Worm (Caenorhabditis elegans) whole organism, L4 larva: ENCODE results near the gene ptr-9.

Experiments used
- F10B5.3 ChIP-seq: sonication (generic microtip); optimal IDR thresholded peaks from 2 replicates; lab custom pipeline; 2016; ENCODE audit warnings: mild to moderate bottlenecking, missing genetic modification characterization, missing compliant biosample characterization
- F26F4.8 ChIP-seq: fragments of 200-800 bp; sonication (Bioruptor generic); conservative IDR thresholded peaks from 2 replicates; pipeline ENCODE4 v1.3.6; 2022; ENCODE audit warnings: missing genetic modification characterization, missing compliant biosample characterization
- F44E2.7 ChIP-seq: fragments of 200-800 bp; sonication (Bioruptor generic); IDR thresholded peaks from 2 replicates; pipeline ENCODE4 v2.1.2; 2022; ENCODE audit warnings: missing genetic modification characterization, missing compliant biosample characterization
- F49E8.2 ChIP-seq: sonication (generic microtip); optimal IDR thresholded peaks from 2 replicates; lab custom pipeline; 2016; ENCODE audit warnings: missing compliant biosample characterization, mild to moderate bottlenecking, missing genetic modification characterization, borderline replicate concordance
- T26A8.4 ChIP-seq: fragments of 200-800 bp; sonication (Bioruptor generic); IDR thresholded peaks from 2 replicates; pipeline ENCODE4 v1.3.6; 2022; ENCODE audit warnings: missing genetic modification characterization, missing compliant biosample characterization
- Y48G9A.11 ChIP-seq: fragments of 200-800 bp; sonication (Bioruptor generic); IDR thresholded peaks from 2 replicates; pipeline ENCODE4 v1.3.6; 2022; ENCODE audit warnings: missing genetic modification reagents, missing genetic modification characterization, missing compliant biosample characterization
- ZK337.2 ChIP-seq: fragments of 200-800 bp; sonication (Bioruptor generic); IDR thresholded peaks from 2 replicates; pipeline ENCODE4 v1.3.6; 2022; ENCODE audit warnings: missing genetic modification reagents, missing genetic modification characterization, missing compliant biosample characterization
- ZK546.5 ChIP-seq, 2 experiments: sonication (generic microtip); optimal IDR thresholded peaks; 2 replicates each; lab custom pipeline; 2017; ENCODE audit warnings: missing biosample characterization in 2 of 2, missing genetic modification characterization in 2 of 2
- aha-1 ChIP-seq: fragments of 150-350 bp; peaks from one replicate; lab custom pipeline; 2014; ENCODE audit warnings: missing biosample characterization, missing genetic modification characterization
- ceh-20 ChIP-seq: fragments of 200-800 bp; sonication (Bioruptor generic); IDR thresholded peaks from 2 replicates; pipeline ENCODE4 v1.3.6; 2022; ENCODE audit warnings: missing genetic modification reagents, missing genetic modification characterization, missing compliant biosample characterization
- ceh-44 ChIP-seq: fragments of 200-800 bp; sonication (Bioruptor generic); IDR thresholded peaks from 2 replicates; pipeline ENCODE4 v1.3.6; 2022; ENCODE audit warnings: missing genetic modification reagents, missing genetic modification characterization, missing compliant biosample characterization
- ceh-82 ChIP-seq: sonication (generic microtip); optimal IDR thresholded peaks from 2 replicates; lab custom pipeline; 2017; ENCODE audit warnings: missing biosample characterization, missing genetic modification characterization
- ces-1 ChIP-seq: fragments of 150-350 bp; sonication (generic microtip); optimal IDR thresholded peaks from 4 replicates; lab custom pipeline; 2014; ENCODE audit warnings: missing biosample characterization, missing genetic modification reagents, missing genetic modification characterization
- cey-2 ChIP-seq: sonication (generic microtip); optimal IDR thresholded peaks from 3 replicates; lab custom pipeline; 2017; ENCODE audit warnings: missing genetic modification characterization, mild to moderate bottlenecking, missing compliant biosample characterization, antibody characterized with exemption, borderline replicate concordance; ENCODE audit not compliant: insufficient read depth
- daf-19 ChIP-seq: fragments of 200-800 bp; sonication (Bioruptor generic); conservative IDR thresholded peaks from 2 replicates; pipeline ENCODE4 v1.3.6; 2022; ENCODE audit warnings: missing genetic modification characterization, missing compliant biosample characterization
- dmd-6 ChIP-seq: fragments of 200-800 bp; sonication (Bioruptor generic); IDR thresholded peaks from 2 replicates; pipeline ENCODE4 v1.3.6; 2022; ENCODE audit warnings: missing genetic modification reagents, missing genetic modification characterization, missing compliant biosample characterization
- dpl-1 ChIP-seq: fragments of 150-350 bp; optimal IDR thresholded peaks from 2 replicates; lab custom pipeline; 2014; ENCODE audit warnings: missing biosample characterization, missing genetic modification reagents, missing genetic modification characterization
- hlh-30 ChIP-seq: sonication (generic microtip); optimal IDR thresholded peaks from 2 replicates; lab custom pipeline; 2017; ENCODE audit warnings: antibody characterized with exemption, mild to moderate bottlenecking, missing genetic modification characterization, missing compliant biosample characterization; ENCODE audit not compliant: insufficient read depth
- lim-7 ChIP-seq: fragments of 200-800 bp; sonication (Bioruptor generic); IDR thresholded peaks from 2 replicates; pipeline ENCODE4 v1.3.6; 2022; ENCODE audit warnings: missing genetic modification characterization, missing compliant biosample characterization
- lin-1 ChIP-seq: fragments of 200-800 bp; sonication (Bioruptor generic); IDR thresholded peaks from 2 replicates; pipeline ENCODE4 v1.3.6; 2022; ENCODE audit warnings: missing genetic modification reagents, missing genetic modification characterization, missing compliant biosample characterization
- lin-39 ChIP-seq: fragments of 150-350 bp; optimal IDR thresholded peaks from 2 replicates; lab custom pipeline; 2014; ENCODE audit warnings: missing biosample characterization, missing genetic modification reagents, missing genetic modification characterization
- madf-5 ChIP-seq, 2 experiments: fragments of 200-800 bp; sonication (Bioruptor generic); IDR thresholded peaks; 2 replicates each; pipeline ENCODE4 v1.3.6; 2022; ENCODE audit warnings: missing compliant biosample characterization in 2 of 2, missing genetic modification characterization in 2 of 2
- mes-2 ChIP-seq: sonication (generic microtip); optimal IDR thresholded peaks from 2 replicates; lab custom pipeline; 2016; ENCODE audit warnings: missing genotype, mild to moderate bottlenecking, missing genetic modification characterization, missing compliant biosample characterization; ENCODE audit not compliant: poor library complexity, severe bottlenecking
- mxl-2 ChIP-seq: fragments of 200-800 bp; sonication (Bioruptor generic); conservative IDR thresholded peaks from 2 replicates; pipeline ENCODE4 v1.3.6; 2022; ENCODE audit warnings: missing genetic modification reagents, missing genetic modification characterization, missing compliant biosample characterization
- nhr-10 ChIP-seq: fragments of 150-350 bp; optimal IDR thresholded peaks from 2 replicates; lab custom pipeline; 2014; ENCODE audit warnings: missing biosample characterization, missing genetic modification characterization
- nhr-237 ChIP-seq: sonication (generic microtip); optimal IDR thresholded peaks from 2 replicates; lab custom pipeline; 2017; ENCODE audit warnings: missing biosample characterization, missing genetic modification characterization
- nhr-41 ChIP-seq: fragments of 200-800 bp; sonication (Bioruptor generic); IDR thresholded peaks from 2 replicates; pipeline ENCODE4 v1.3.6; 2022; ENCODE audit warnings: missing genetic modification reagents, missing genetic modification characterization, missing compliant biosample characterization
- nhr-42 ChIP-seq: fragments of 200-800 bp; sonication (Bioruptor generic); IDR thresholded peaks from 2 replicates; pipeline ENCODE4 v1.3.6; 2022; ENCODE audit warnings: missing genetic modification characterization, missing compliant biosample characterization
- nhr-6 ChIP-seq: fragments of 150-350 bp; optimal IDR thresholded peaks from 2 replicates; lab custom pipeline; 2014; ENCODE audit warnings: missing biosample characterization, missing genetic modification characterization
- nhr-76 ChIP-seq: fragments of 150-350 bp; optimal IDR thresholded peaks from 2 replicates; lab custom pipeline; 2014; ENCODE audit warnings: missing biosample characterization, missing genetic modification characterization
- pha-4 ChIP-seq, 2 experiments: fragments of 150-350 bp in 1 of 2; fragments of 200-800 bp in 1 of 2; sonication (Bioruptor generic) in 1 of 2; IDR thresholded peaks in 1 of 2; optimal IDR thresholded peaks in 1 of 2; 2 replicates each; pipeline versions ENCODE4 v1.3.6 to Lab custom; 2014 to 2022; ENCODE audit warnings: missing genetic modification characterization in 2 of 2, missing genetic modification reagents in 2 of 2, missing biosample characterization in 1 of 2, missing compliant biosample characterization in 1 of 2
- rbr-2 ChIP-seq: sonication (generic microtip); optimal IDR thresholded peaks from 2 replicates; lab custom pipeline; 2016; ENCODE audit warnings: missing genotype, missing genetic modification characterization, missing compliant biosample characterization
- saeg-2 ChIP-seq: fragments of 200-800 bp; sonication (Bioruptor generic); IDR thresholded peaks from 2 replicates; pipeline ENCODE4 v1.3.6; 2022; ENCODE audit warnings: missing genetic modification reagents, missing genetic modification characterization, missing compliant biosample characterization
- snpc-1.2 ChIP-seq: fragments of 200-800 bp; sonication (Bioruptor generic); IDR thresholded peaks from 2 replicates; pipeline ENCODE4 v1.3.6; 2022; ENCODE audit warnings: missing genetic modification reagents, missing genetic modification characterization, missing compliant biosample characterization
- tra-1 ChIP-seq: fragments of 200-800 bp; sonication (Bioruptor generic); IDR thresholded peaks from 2 replicates; pipeline ENCODE4 v1.3.6; 2022; ENCODE audit warnings: missing genetic modification reagents, missing genetic modification characterization, missing compliant biosample characterization
- unc-39 ChIP-seq: sonication (generic microtip); optimal IDR thresholded peaks from 2 replicates; lab custom pipeline; 2017; ENCODE audit warnings: missing biosample characterization, missing genetic modification characterization
- unc-62 ChIP-seq, 3 experiments: fragments of 150-350 bp in 1 of 3; sonication (generic microtip); optimal IDR thresholded peaks in 2 of 3; peaks in 1 of 3; 1 replicate in 1 of 3; 2 replicates in 2 of 3; lab custom pipeline; 2014 to 2017; ENCODE audit warnings: missing biosample characterization in 3 of 3, missing genetic modification characterization in 3 of 3, missing genetic modification reagents in 3 of 3, missing genotype in 1 of 3
- zag-1 ChIP-seq: fragments of 150-350 bp; optimal IDR thresholded peaks from 2 replicates; lab custom pipeline; 2014; ENCODE audit warnings: missing biosample characterization, missing genetic modification characterization
- zfp-3 ChIP-seq: fragments of 200-800 bp; sonication (Bioruptor generic); conservative IDR thresholded peaks from 2 replicates; pipeline ENCODE4 v1.3.6; 2022; ENCODE audit warnings: missing genetic modification reagents, missing genetic modification characterization, missing compliant biosample characterization

Gene ptr-9

DNA sequence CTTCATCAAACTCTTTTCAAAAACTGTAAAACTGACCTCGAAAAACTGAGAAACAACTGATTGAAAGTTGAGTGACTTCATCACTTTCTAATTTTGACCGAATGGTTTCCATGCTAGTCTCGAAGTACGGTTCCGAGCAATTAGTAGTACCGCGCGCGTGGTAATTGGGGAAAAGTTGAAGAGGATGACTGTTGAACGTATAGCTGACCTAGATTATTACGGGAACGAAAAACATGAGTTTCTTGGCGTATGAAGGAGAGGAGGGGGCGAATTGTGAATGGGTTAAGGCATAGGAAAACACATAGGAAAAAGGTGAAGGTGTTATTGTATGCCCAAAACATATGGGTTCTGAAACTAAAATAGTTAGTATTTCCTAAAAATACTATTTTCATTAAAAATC, at the start of gene ptr-9:
ptr-9 (minus strand) TSS at position 101 of the 400 bp plus-strand sequence.
- TF ChIP-seq unc-62 (GFP tag; optimal IDR thresholded peaks at IDR 0.05 in 1 of 2; lab: Kevin White, UChicago) (peak in 1 of 2 experiments; percentile 39), unc-62 (tag; optimal IDR thresholded peaks at IDR 0.05; lab: Kevin White, UChicago) (no peak), dmd-6 (GFP tag; lab: Robert Waterston, UW) (no peak)

DNA sequence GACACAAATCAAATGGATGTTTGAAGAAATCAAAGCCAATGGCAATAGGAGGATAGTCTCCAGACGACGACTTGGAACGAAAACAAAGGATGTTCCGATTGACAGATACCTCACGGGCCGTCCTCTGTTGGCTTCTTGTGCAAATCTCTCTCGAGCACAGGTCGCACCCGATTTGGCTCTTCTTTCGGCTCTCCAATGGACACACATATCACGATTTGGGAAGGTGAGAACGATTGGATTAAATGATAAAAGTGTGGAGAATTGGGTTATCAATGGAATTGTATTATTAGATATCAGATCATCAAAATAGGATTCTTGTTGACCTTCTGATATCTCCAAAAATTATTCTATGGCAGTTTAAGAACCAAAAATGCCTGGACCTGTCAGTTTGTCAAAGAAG, 44.7 kb upstream of the ptr-9 start, which contains the start of gene ZC84.1:
ZC84.1 (minus strand) TSS at position 101 of the 400 bp plus-strand sequence.
- no peak for TF ChIP-seq ZK546.5 (tag; optimal IDR thresholded peaks at IDR 0.05; lab: Kevin White, UChicago)
- no peak for TF ChIP-seq Y48G9A.11
- no peak for TF ChIP-seq saeg-2 (GFP tag; lab: Robert Waterston, UW)
- no peak for TF ChIP-seq lim-7 (GFP tag; lab: Robert Waterston, UW)
- no peak for TF ChIP-seq ces-1 (GFP tag; lab: Kevin White, UChicago)
- TF ChIP-seq nhr-237 (tag; lab: Kevin White, UChicago) = no peak
- TF ChIP-seq daf-19 (GFP tag; lab: Robert Waterston, UW) = no peak
- no peak for TF ChIP-seq nhr-41
- no peak for TF ChIP-seq lin-1 (GFP tag; lab: Robert Waterston, UW)
- TF ChIP-seq lin-39 = no peak
- TF ChIP-seq hlh-30 = no peak
- no peak for TF ChIP-seq F49E8.2 (tag; lab: Kevin White, UChicago)

DNA sequence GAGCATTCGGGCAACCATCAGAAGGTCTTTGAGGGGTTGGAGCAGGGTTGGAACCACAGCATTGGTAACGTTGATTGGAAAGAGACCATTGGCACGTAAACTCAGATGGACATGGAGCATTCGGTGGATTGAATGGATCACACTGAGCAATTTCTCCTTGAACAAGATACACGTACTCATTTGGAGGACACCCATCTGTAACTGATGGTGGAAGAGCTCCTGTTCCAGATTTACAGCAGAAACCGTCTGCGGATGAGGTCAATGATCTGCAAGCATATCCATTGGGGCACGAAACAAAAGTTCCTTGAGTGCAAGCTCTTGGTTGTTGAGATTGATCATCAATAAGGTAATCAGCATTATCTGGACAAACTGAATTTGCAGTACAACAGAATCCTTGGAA, 40.5 kb upstream of the ptr-9 start:
- no peak for TF ChIP-seq zfp-3 (GFP tag; lab: Robert Waterston, UW)
- peak in 1 of 2 experiments; percentile 92 for TF ChIP-seq unc-62 (GFP tag; optimal IDR thresholded peaks at IDR 0.05 in 1 of 2; lab: Kevin White, UChicago)
- no peak for TF ChIP-seq unc-62 (tag; optimal IDR thresholded peaks at IDR 0.05; lab: Kevin White, UChicago)
- TF ChIP-seq mxl-2 (GFP tag; lab: Robert Waterston, UW) = no peak
- TF ChIP-seq, all 104 proteins: peak for 1

DNA sequence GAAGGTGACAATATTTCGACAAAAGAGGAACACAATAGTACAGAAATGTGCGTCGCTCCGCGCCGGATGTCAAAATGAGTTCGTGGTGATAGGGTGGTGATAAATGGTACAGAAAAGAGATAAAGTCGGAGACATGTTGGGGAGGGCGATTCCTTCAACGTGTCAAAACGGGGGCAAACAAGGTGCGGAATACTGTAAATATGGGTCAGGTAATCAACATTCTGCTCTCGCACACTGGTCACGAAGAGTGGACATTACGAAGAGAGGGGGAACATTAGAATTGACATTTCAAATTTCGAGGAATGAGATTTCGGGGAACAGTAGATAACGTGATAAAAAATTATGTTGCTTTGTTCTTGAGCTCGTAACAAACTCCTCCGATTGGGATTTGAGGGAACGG, 38.2 kb upstream of the ptr-9 start, which contains the start of gene ZC84.6:
ZC84.6 (minus strand) TSS at position 101 of the 400 bp plus-strand sequence.
- TF ChIP-seq unc-62 (GFP tag; optimal IDR thresholded peaks at IDR 0.05 in 1 of 2; lab: Kevin White, UChicago) (no peak), unc-62 (tag; optimal IDR thresholded peaks at IDR 0.05; lab: Kevin White, UChicago) (no peak), nhr-237 (tag; lab: Kevin White, UChicago) (no peak), ceh-82 (tag; lab: Kevin White, UChicago) (no peak), dmd-6 (GFP tag; lab: Robert Waterston, UW) (no peak), unc-39 (tag; lab: Kevin White, UChicago) (no peak), F44E2.7 (GFP tag; lab: Robert Waterston, UW) (no peak), rbr-2 (tag; lab: Kevin White, UChicago) (no peak), hlh-30 (no peak), T26A8.4 (no peak), tra-1 (GFP tag; lab: Robert Waterston, UW) (no peak), zag-1 (tag; lab: Kevin White, UChicago) (no peak), nhr-76 (tag; lab: Kevin White, UChicago) (no peak), nhr-42 (GFP tag; lab: Robert Waterston, UW) (no peak), snpc-1.2 (GFP tag; lab: Robert Waterston, UW) (no peak), madf-5 (GFP tag; IDR thresholded peaks at IDR 0.05; lab: Robert Waterston, UW) (no peak), zfp-3 (GFP tag; lab: Robert Waterston, UW) (no peak)

DNA sequence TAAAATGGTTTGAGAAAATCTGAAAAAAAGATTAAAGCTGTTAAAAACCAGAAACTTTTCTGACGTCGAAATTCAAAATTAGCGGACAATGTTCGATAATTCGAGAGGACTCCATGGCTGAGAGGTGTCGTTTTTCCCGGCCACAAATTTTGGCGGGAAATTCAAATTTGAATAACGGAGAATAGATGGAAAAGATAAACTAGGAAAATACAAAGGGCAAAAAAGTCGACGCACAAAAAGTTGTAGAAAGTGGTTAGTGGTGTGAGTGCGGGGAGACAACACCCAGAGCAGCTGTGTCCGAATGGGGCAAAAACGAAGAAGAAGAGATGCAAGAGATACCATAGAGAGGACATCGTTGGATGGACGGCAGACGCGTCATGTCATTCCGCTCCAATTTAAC, 29.6 kb upstream of the ptr-9 start, which contains the start of gene cls-3:
cls-3 (minus strand) TSS at position 19 of the 400 bp plus-strand sequence.
- TF ChIP-seq F10B5.3 (tag; lab: Kevin White, UChicago) (no peak), cey-2 (tag; lab: Kevin White, UChicago) (no peak), ceh-20 (GFP tag; lab: Robert Waterston, UW) (no peak), F26F4.8 (no peak), pha-4 (GFP tag; IDR thresholded peaks at IDR 0.05; lab: Robert Waterston, UW) (no peak), pha-4 (tag; optimal IDR thresholded peaks at IDR 0.05; lab: Kevin White, UChicago) (no peak), ceh-44 (GFP tag; lab: Robert Waterston, UW) (no peak), nhr-10 (tag; lab: Kevin White, UChicago) (no peak), dpl-1 (GFP tag; lab: Kevin White, UChicago) (peak; percentile 90), ZK337.2 (GFP tag; lab: Robert Waterston, UW) (no peak), mes-2 (tag; lab: Kevin White, UChicago) (peak; percentile 88), nhr-6 (no peak), aha-1 (no peak), lin-1 (GFP tag; lab: Robert Waterston, UW) (no peak)
- TF ChIP-seq, all 104 proteins: peak for 2
